Fruit fly (Drosophila melanogaster) whole organism, embryonic: ENCODE data around the gene TrpA1.

Experiments
- Antp ChIP-seq: fragments of 200-800 bp; sonication (Bioruptor generic); optimal IDR thresholded peaks from 3 replicates; lab custom pipeline; 2016; ENCODE audit warnings: missing biosample characterization, missing genetic modification characterization
- CG10565 ChIP-seq: fragments of 200-800 bp; sonication (Bioruptor generic); optimal IDR thresholded peaks from 3 replicates; lab custom pipeline; 2016; ENCODE audit warnings: missing biosample characterization, mild to moderate bottlenecking, missing genetic modification characterization
- CG11085 ChIP-seq: fragments of 200-800 bp; sonication (Bioruptor generic); IDR thresholded peaks from 2 replicates; pipeline ENCODE4 v1.3.6; 2022; ENCODE audit warnings: missing biosample characterization, missing genetic modification characterization
- CG12104 ChIP-seq: fragments of 200-800 bp; sonication (Bioruptor generic); optimal IDR thresholded peaks from 3 replicates; lab custom pipeline; 2016; ENCODE audit warnings: missing biosample characterization, missing genetic modification characterization
- CG12219 ChIP-seq: fragments of 200-800 bp; sonication (Bioruptor generic); optimal IDR thresholded peaks from 3 replicates; lab custom pipeline; 2018; ENCODE audit warnings: missing biosample characterization, mild to moderate bottlenecking, missing genetic modification characterization
- CG13296 ChIP-seq: fragments of 200-800 bp; sonication (Bioruptor generic); optimal IDR thresholded peaks from 3 replicates; lab custom pipeline; 2018; ENCODE audit warnings: missing biosample characterization, mild to moderate bottlenecking, missing genetic modification characterization
- CG14050 ChIP-seq: fragments of 200-800 bp; sonication (Bioruptor generic); IDR thresholded peaks from 3 replicates; pipeline ENCODE4 v1.3.6; 2022; ENCODE audit warnings: missing biosample characterization, missing genetic modification characterization
- CG15601 ChIP-seq: fragments of 200-800 bp; sonication (Bioruptor generic); optimal IDR thresholded peaks from 3 replicates; lab custom pipeline; 2019; ENCODE audit warnings: missing biosample characterization, mild to moderate bottlenecking, missing genetic modification characterization, moderate library complexity
- CG1602 ChIP-seq: fragments of 200-800 bp; sonication (Bioruptor generic); optimal IDR thresholded peaks from 3 replicates; lab custom pipeline; 2016; ENCODE audit warnings: missing biosample characterization, missing genetic modification characterization
- CG17385 ChIP-seq: fragments of 200-800 bp; sonication (Bioruptor generic); optimal IDR thresholded peaks from 3 replicates; lab custom pipeline; 2018; ENCODE audit warnings: missing biosample characterization, mild to moderate bottlenecking, missing genetic modification characterization
- CG17612 ChIP-seq: fragments of 200-800 bp; sonication (Bioruptor generic); IDR thresholded peaks from 2 replicates; pipeline ENCODE4 v1.3.6; 2022; ENCODE audit warnings: missing biosample characterization, missing genetic modification characterization
- CG17912 ChIP-seq: fragments of 200-800 bp; sonication (Bioruptor generic); optimal IDR thresholded peaks from 2 replicates; lab custom pipeline; 2018; ENCODE audit warnings: missing biosample characterization, mild to moderate bottlenecking, missing genetic modification characterization
- CG2129 ChIP-seq: fragments of 200-800 bp; sonication (Bioruptor generic); IDR thresholded peaks from 2 replicates; pipeline ENCODE4 v1.3.6; 2022; ENCODE audit warnings: missing biosample characterization, missing genetic modification characterization; ENCODE audit not compliant: partially characterized antibody
- CG3281 ChIP-seq: fragments of 200-800 bp; sonication (Bioruptor generic); optimal IDR thresholded peaks from 3 replicates; lab custom pipeline; 2017; ENCODE audit warnings: missing biosample characterization, mild to moderate bottlenecking, missing genetic modification characterization
- CG34376 ChIP-seq: fragments of 200-800 bp; sonication (Bioruptor generic); optimal IDR thresholded peaks from 2 replicates; lab custom pipeline; 2018; ENCODE audit warnings: missing biosample characterization, mild to moderate bottlenecking, missing genetic modification characterization
- CG4424 ChIP-seq: fragments of 200-800 bp; sonication (Bioruptor generic); optimal IDR thresholded peaks from 3 replicates; lab custom pipeline; 2016; ENCODE audit warnings: missing biosample characterization, missing genetic modification characterization
- CG4730 ChIP-seq: fragments of 200-800 bp; sonication (Bioruptor generic); IDR thresholded peaks from 2 replicates; pipeline ENCODE4 v1.3.6; 2022; ENCODE audit warnings: missing biosample characterization, missing genetic modification characterization
- CG4854 ChIP-seq: fragments of 200-800 bp; sonication (Bioruptor generic); optimal IDR thresholded peaks from 2 replicates; lab custom pipeline; 2016; ENCODE audit warnings: missing biosample characterization, missing genetic modification characterization, inconsistent platforms
- CG8478 ChIP-seq: fragments of >200 bp; optimal IDR thresholded peaks from 2 replicates; lab custom pipeline; 2018
- CTCF ChIP-seq: fragments of 200-800 bp; sonication (Bioruptor generic); optimal IDR thresholded peaks from 2 replicates; lab custom pipeline; 2017; ENCODE audit warnings: missing biosample characterization, mild to moderate bottlenecking, missing genetic modification characterization, moderate library complexity
- Jarid2 ChIP-seq: fragments of 200-800 bp; sonication (Bioruptor generic); optimal IDR thresholded peaks from 3 replicates; lab custom pipeline; 2017; ENCODE audit warnings: mild to moderate bottlenecking, missing biosample characterization, missing genetic modification reagents, missing genetic modification characterization
- Lhr ChIP-seq: fragments of 200-800 bp; sonication (Bioruptor generic); optimal IDR thresholded peaks from 3 replicates; lab custom pipeline; 2017; ENCODE audit warnings: mild to moderate bottlenecking, missing biosample characterization, missing genetic modification reagents, missing genetic modification characterization
- Med ChIP-seq: fragments of 200-800 bp; sonication (Bioruptor generic); peaks from one replicate; lab custom pipeline; 2016; ENCODE audit warnings: missing biosample characterization, missing genetic modification characterization, mild to moderate bottlenecking, inconsistent platforms, moderate library complexity
- Myb ChIP-seq: fragments of 200-800 bp; sonication (Bioruptor generic); optimal IDR thresholded peaks from 2 replicates; lab custom pipeline; 2016; ENCODE audit warnings: missing biosample characterization, missing genetic modification characterization
- Nf-YC ChIP-seq: fragments of 200-800 bp; optimal IDR thresholded peaks from 3 replicates; lab custom pipeline; 2019; ENCODE audit warnings: missing biosample characterization, mild to moderate bottlenecking, missing genetic modification characterization, moderate library complexity
- Ptx1 ChIP-seq: fragments of 200-800 bp; sonication (Bioruptor generic); IDR thresholded peaks from 2 replicates; pipeline ENCODE4 v1.3.6; 2022; ENCODE audit warnings: missing biosample characterization, missing genetic modification characterization
- Scr ChIP-seq: fragments of 200-800 bp; sonication (Bioruptor generic); IDR thresholded peaks from 2 replicates; pipeline ENCODE4 v1.3.6; 2022; ENCODE audit warnings: missing biosample characterization, missing genetic modification characterization; ENCODE audit not compliant: partially characterized antibody
- bab2 ChIP-seq: fragments of 200-800 bp; sonication (Bioruptor generic); optimal IDR thresholded peaks from 2 replicates; lab custom pipeline; 2016; ENCODE audit warnings: missing biosample characterization, missing genetic modification characterization
- cato ChIP-seq: fragments of 200-800 bp; sonication (Bioruptor generic); optimal IDR thresholded peaks from 2 replicates; lab custom pipeline; 2016; ENCODE audit warnings: missing biosample characterization, missing genetic modification characterization, borderline replicate concordance
- ems ChIP-seq: fragments of 200-800 bp; sonication (Bioruptor generic); optimal IDR thresholded peaks from 3 replicates; lab custom pipeline; 2016; ENCODE audit warnings: missing biosample characterization, missing genetic modification characterization
- eve ChIP-seq, 2 experiments: fragments of >200 bp; optimal IDR thresholded peaks; 2 replicates each; lab custom pipeline; 2017; ENCODE audit warnings: missing biosample characterization in 2 of 2, missing genetic modification characterization in 2 of 2
- eyg ChIP-seq: fragments of 200-800 bp; sonication (Bioruptor generic); optimal IDR thresholded peaks from 3 replicates; lab custom pipeline; 2016; ENCODE audit warnings: missing biosample characterization, missing genetic modification characterization
- ken ChIP-seq: fragments of 200-800 bp; sonication (Bioruptor generic); IDR thresholded peaks from 3 replicates; pipeline ENCODE4 v1.3.6; 2022; ENCODE audit warnings: missing biosample characterization, missing genetic modification characterization
- lilli ChIP-seq: fragments of 200-800 bp; sonication (Bioruptor generic); optimal IDR thresholded peaks from 3 replicates; lab custom pipeline; 2016; ENCODE audit warnings: missing biosample characterization, missing genetic modification characterization
- maf-S ChIP-seq: fragments of 200-800 bp; sonication (Bioruptor generic); optimal IDR thresholded peaks from 2 replicates; lab custom pipeline; 2016; ENCODE audit warnings: missing biosample characterization, missing genetic modification characterization
- nom ChIP-seq: fragments of 200-800 bp; sonication (Bioruptor generic); optimal IDR thresholded peaks from 2 replicates; lab custom pipeline; 2017; ENCODE audit warnings: missing biosample characterization, missing genetic modification characterization, mild to moderate bottlenecking, moderate library complexity, missing genetic modification reagents
- odd ChIP-seq: fragments of 200-800 bp; sonication (Bioruptor generic); optimal IDR thresholded peaks from 2 replicates; lab custom pipeline; 2017; ENCODE audit warnings: missing biosample characterization, mild to moderate bottlenecking, missing genetic modification characterization
- pan ChIP-seq, 4 experiments: fragments of >200 bp in 3 of 4; fragments of 200-800 bp in 1 of 4; sonication (Bioruptor generic) in 1 of 4; optimal IDR thresholded peaks in 3 of 4; IDR thresholded peaks in 1 of 4; 2 replicates each; pipeline versions ENCODE4 v1.3.6 to Lab custom; 2017 to 2022; ENCODE audit warnings: missing biosample characterization in 2 of 4, missing genetic modification characterization in 2 of 4, mixed read lengths in 1 of 4
- pfk ChIP-seq: fragments of 200-800 bp; sonication (Bioruptor generic); optimal IDR thresholded peaks from 2 replicates; lab custom pipeline; 2018; ENCODE audit warnings: missing biosample characterization, mild to moderate bottlenecking, missing genetic modification characterization, moderate library complexity
- pita ChIP-seq: fragments of 200-800 bp; sonication (Bioruptor generic); optimal IDR thresholded peaks from 2 replicates; lab custom pipeline; 2017; ENCODE audit warnings: missing biosample characterization, mild to moderate bottlenecking, missing genetic modification characterization
- pros ChIP-seq: fragments of 200-800 bp; sonication (Bioruptor generic); optimal IDR thresholded peaks from 3 replicates; lab custom pipeline; 2019; ENCODE audit warnings: missing biosample characterization, mild to moderate bottlenecking, missing genetic modification characterization, moderate library complexity
- rib ChIP-seq: fragments of 200-800 bp; sonication (Bioruptor generic); IDR thresholded peaks from 2 replicates; pipeline ENCODE4 v1.3.6; 2022; ENCODE audit warnings: missing biosample characterization, missing genetic modification characterization
- row ChIP-seq: fragments of 200-800 bp; sonication (Bioruptor generic); IDR thresholded peaks from 3 replicates; pipeline ENCODE4 v1.3.6; 2022; ENCODE audit warnings: missing biosample characterization, missing genetic modification characterization
- so ChIP-seq: fragments of 200-800 bp; sonication (Bioruptor generic); IDR thresholded peaks from 3 replicates; pipeline ENCODE4 v1.3.6; 2022; ENCODE audit warnings: missing biosample characterization, missing genetic modification characterization
- sqz ChIP-seq: fragments of 200-800 bp; sonication (Bioruptor generic); optimal IDR thresholded peaks from 3 replicates; lab custom pipeline; 2018; ENCODE audit warnings: missing biosample characterization, mild to moderate bottlenecking, missing genetic modification characterization
- stwl ChIP-seq: fragments of 200-800 bp; sonication (Bioruptor generic); optimal IDR thresholded peaks from 3 replicates; lab custom pipeline; 2018; ENCODE audit warnings: missing biosample characterization, mild to moderate bottlenecking, missing genetic modification characterization, moderate library complexity
- sug ChIP-seq: fragments of 200-800 bp; optimal IDR thresholded peaks from 2 replicates; lab custom pipeline; 2019; ENCODE audit warnings: missing biosample characterization, mild to moderate bottlenecking, missing genetic modification characterization, moderate library complexity
- tio ChIP-seq: fragments of 200-800 bp; sonication (Bioruptor generic); optimal IDR thresholded peaks from 2 replicates; lab custom pipeline; 2017; ENCODE audit warnings: missing biosample characterization, missing genetic modification characterization, inconsistent platforms
- tup ChIP-seq: fragments of 200-800 bp; sonication (Bioruptor generic); optimal IDR thresholded peaks from 2 replicates; lab custom pipeline; 2016; ENCODE audit warnings: missing biosample characterization, mild to moderate bottlenecking, missing genetic modification characterization, moderate library complexity
- wor ChIP-seq: fragments of 200-800 bp; sonication (Bioruptor generic); IDR thresholded peaks from 2 replicates; pipeline ENCODE4 v1.3.6; 2022; ENCODE audit warnings: missing biosample characterization, missing genetic modification characterization

Gene TrpA1

dm6 chr3L:8953199-8953956 lies 48.4 kb upstream of the TrpA1 start (continued):
- TF ChIP-seq CG15601 (peak; percentile 40), CG17612 (GFP tag; lab: Robert Waterston, UW) (no peak), eyg (GFP tag; lab: Kevin White, UChicago) (no peak), ems (GFP tag; lab: Kevin White, UChicago) (peak; percentile 56), Jarid2 (peak; percentile 66), ken (GFP tag; lab: Robert Waterston, UW) (0 out of 3 replicates have a peak, but pooled peaks have one; percentile 21), CG11085 (GFP tag; lab: Robert Waterston, UW) (0 out of 2 replicates have a peak, but pooled peaks have one; percentile 19), pita (GFP tag; lab: Kevin White, UChicago) (no peak), rib (GFP tag; lab: Robert Waterston, UW) (no peak), pros (GFP tag; lab: Kevin White, UChicago) (peak; percentile 77), pfk (GFP tag; lab: Kevin White, UChicago) (peak; percentile 11), CG2129 (GFP tag; lab: Robert Waterston, UW) (no peak), CG4854 (no peak), CG14050 (GFP tag; lab: Robert Waterston, UW) (no peak), tio (GFP tag; lab: Kevin White, UChicago) (peak; percentile 31), CG12219 (GFP tag; lab: Kevin White, UChicago) (peak; percentile 56), CG4424 (GFP tag; lab: Kevin White, UChicago) (peak; percentile 36), CTCF (peak; percentile 28), CG10565 (GFP tag; lab: Kevin White, UChicago) (no peak), so (GFP tag; lab: Robert Waterston, UW) (no peak), odd (GFP tag; lab: Kevin White, UChicago) (peak; percentile 76), CG1602 (GFP tag; lab: Kevin White, UChicago) (peak; percentile 28), Ptx1 (GFP tag; lab: Robert Waterston, UW) (peak; percentile 41; the same call in 1 of the 2 replicates), Nf-YC (peak; percentile 73), lilli (peak; percentile 46), cato (peak; percentile 22), CG4730 (GFP tag; lab: Robert Waterston, UW) (no peak), sqz (peak; percentile 54), stwl (tag; lab: Kevin White, UChicago) (peak; percentile 27), Myb (no peak), CG12104 (peak; percentile 28), sug (peak; percentile 64), eve (GFP tag; optimal IDR thresholded peaks at IDR 0.05; lab: Kevin White, UChicago) (no peak), maf-S (peak; percentile 55), Scr (GFP tag; lab: Robert Waterston, UW) (peak; percentile 17), bab2 (GFP tag; lab: Kevin White, UChicago) (peak; percentile 45), CG17385 (GFP tag; lab: Kevin White, UChicago) (peak; percentile 72), row (peak; percentile 93), CG8478 (no peak), nom (GFP tag; lab: Kevin White, UChicago) (peak; percentile 40), wor (GFP tag; lab: Robert Waterston, UW) (no peak), CG3281 (GFP tag; lab: Kevin White, UChicago) (peak; percentile 73), CG13296 (GFP tag; lab: Kevin White, UChicago) (peak; percentile 82), pan (optimal IDR thresholded peaks at IDR 0.05; lab: Kevin White, UChicago) (no peak), pan (GFP tag; optimal IDR thresholded peaks at IDR 0.05 in 1 of 2, IDR thresholded peaks at IDR 0.05 in 1 of 2) (peak in 1 of 2 experiments; percentile 16), Antp (GFP tag; lab: Kevin White, UChicago) (peak; percentile 53), CG34376 (GFP tag; lab: Kevin White, UChicago) (peak; percentile 78), Lhr (GFP tag; lab: Kevin White, UChicago) (no peak), CG17912 (GFP tag; lab: Kevin White, UChicago) (no peak), tup (peak; percentile 4), Med (GFP tag; lab: Kevin White, UChicago) (peak; percentile 82)
